Worm (Caenorhabditis elegans) whole organism, L4 larva: ENCODE results near the gene rpi-2.
A peak's percentile ranks its signal among the peaks of the same experiment; 100 is the strongest.

Source experiments
- F44E2.7 ChIP-seq: fragments of 200-800 bp; sonication (Bioruptor generic); IDR thresholded peaks from 2 replicates; pipeline ENCODE4 v2.1.2; 2022; ENCODE audit warnings: missing genetic modification characterization, missing compliant biosample characterization
- F49E8.2 ChIP-seq: sonication (generic microtip); optimal IDR thresholded peaks from 2 replicates; lab custom pipeline; 2016; ENCODE audit warnings: missing compliant biosample characterization, mild to moderate bottlenecking, missing genetic modification characterization, borderline replicate concordance
- T26A8.4 ChIP-seq: fragments of 200-800 bp; sonication (Bioruptor generic); IDR thresholded peaks from 2 replicates; pipeline ENCODE4 v1.3.6; 2022; ENCODE audit warnings: missing genetic modification characterization, missing compliant biosample characterization
- Y105C5A.15 ChIP-seq: fragments of 200-800 bp; sonication (Bioruptor generic); IDR thresholded peaks from 2 replicates; pipeline ENCODE4 v1.3.6; 2022; ENCODE audit warnings: missing genetic modification characterization, missing compliant biosample characterization
- Y48G9A.11 ChIP-seq: fragments of 200-800 bp; sonication (Bioruptor generic); IDR thresholded peaks from 2 replicates; pipeline ENCODE4 v1.3.6; 2022; ENCODE audit warnings: missing genetic modification reagents, missing genetic modification characterization, missing compliant biosample characterization
- ZK546.5 ChIP-seq, 2 experiments: sonication (generic microtip); optimal IDR thresholded peaks; 2 replicates each; lab custom pipeline; 2017; ENCODE audit warnings: missing biosample characterization in 2 of 2, missing genetic modification characterization in 2 of 2
- aha-1 ChIP-seq: fragments of 150-350 bp; peaks from one replicate; lab custom pipeline; 2014; ENCODE audit warnings: missing biosample characterization, missing genetic modification characterization
- aly-2 ChIP-seq: sonication (generic microtip); optimal IDR thresholded peaks from 2 replicates; lab custom pipeline; 2018; ENCODE audit warnings: missing biosample characterization, missing genetic modification characterization
- ama-1 ChIP-seq: fragments of 150-350 bp; optimal IDR thresholded peaks from 2 replicates; lab custom pipeline; 2014; ENCODE audit warnings: inconsistent platforms, mixed read lengths
- arid-1 ChIP-seq: fragments of 200-800 bp; sonication (Bioruptor generic); conservative IDR thresholded peaks from 2 replicates; pipeline ENCODE4 v1.3.6; 2022; ENCODE audit warnings: missing genetic modification reagents, missing genetic modification characterization, missing compliant biosample characterization
- attf-4 ChIP-seq: sonication (generic microtip); optimal IDR thresholded peaks from 3 replicates; lab custom pipeline; 2017; ENCODE audit warnings: missing biosample characterization, missing genetic modification characterization
- ceh-20 ChIP-seq: fragments of 200-800 bp; sonication (Bioruptor generic); IDR thresholded peaks from 2 replicates; pipeline ENCODE4 v1.3.6; 2022; ENCODE audit warnings: missing genetic modification reagents, missing genetic modification characterization, missing compliant biosample characterization
- ceh-28 ChIP-seq: fragments of 150-350 bp; optimal IDR thresholded peaks from 2 replicates; lab custom pipeline; 2014; ENCODE audit warnings: missing biosample characterization, missing genetic modification reagents, missing genetic modification characterization
- ceh-62 ChIP-seq: sonication (generic microtip); optimal IDR thresholded peaks from 2 replicates; lab custom pipeline; 2017; ENCODE audit warnings: missing biosample characterization, missing genetic modification characterization
- ceh-82 ChIP-seq: sonication (generic microtip); optimal IDR thresholded peaks from 2 replicates; lab custom pipeline; 2017; ENCODE audit warnings: missing biosample characterization, missing genetic modification characterization
- ces-1 ChIP-seq: fragments of 150-350 bp; sonication (generic microtip); optimal IDR thresholded peaks from 4 replicates; lab custom pipeline; 2014; ENCODE audit warnings: missing biosample characterization, missing genetic modification reagents, missing genetic modification characterization
- daf-19 ChIP-seq: fragments of 200-800 bp; sonication (Bioruptor generic); conservative IDR thresholded peaks from 2 replicates; pipeline ENCODE4 v1.3.6; 2022; ENCODE audit warnings: missing genetic modification characterization, missing compliant biosample characterization
- dmd-8 ChIP-seq: fragments of 200-800 bp; sonication (Bioruptor generic); IDR thresholded peaks from 2 replicates; pipeline ENCODE4 v1.3.6; 2022; ENCODE audit warnings: missing genetic modification characterization, missing compliant biosample characterization
- dmd-9 ChIP-seq: fragments of 200-800 bp; sonication (Bioruptor generic); IDR thresholded peaks from 2 replicates; pipeline ENCODE4 v1.3.6; 2022; ENCODE audit warnings: missing genetic modification reagents, missing genetic modification characterization, missing compliant biosample characterization
- duxl-1 ChIP-seq: sonication (generic microtip); optimal IDR thresholded peaks from 2 replicates; lab custom pipeline; 2016; ENCODE audit warnings: mild to moderate bottlenecking, missing genetic modification characterization, moderate library complexity, missing compliant biosample characterization; ENCODE audit not compliant: poor library complexity
- fkh-10 ChIP-seq: fragments of 150-350 bp; optimal IDR thresholded peaks from 2 replicates; lab custom pipeline; 2014; ENCODE audit warnings: missing biosample characterization, missing genetic modification reagents, missing genetic modification characterization
- hif-1 ChIP-seq, 2 experiments: sonication (generic microtip); optimal IDR thresholded peaks; 2 replicates each; lab custom pipeline; 2016 to 2017; ENCODE audit warnings: missing compliant biosample characterization in 2 of 2, missing genetic modification characterization in 2 of 2, missing genetic modification reagents in 2 of 2, missing genotype in 2 of 2, mild to moderate bottlenecking in 1 of 2
- jun-1 ChIP-seq: fragments of 150-350 bp; optimal IDR thresholded peaks from 2 replicates; lab custom pipeline; 2014; ENCODE audit warnings: missing biosample characterization, missing genetic modification reagents, missing genetic modification characterization
- lin-1 ChIP-seq: fragments of 200-800 bp; sonication (Bioruptor generic); IDR thresholded peaks from 2 replicates; pipeline ENCODE4 v1.3.6; 2022; ENCODE audit warnings: missing genetic modification reagents, missing genetic modification characterization, missing compliant biosample characterization
- lin-13 ChIP-seq: fragments of 150-350 bp; optimal IDR thresholded peaks from 2 replicates; lab custom pipeline; 2014; ENCODE audit warnings: missing biosample characterization, missing genetic modification reagents, missing genetic modification characterization
- lin-39 ChIP-seq: fragments of 150-350 bp; optimal IDR thresholded peaks from 2 replicates; lab custom pipeline; 2014; ENCODE audit warnings: missing biosample characterization, missing genetic modification reagents, missing genetic modification characterization
- lir-3 ChIP-seq: sonication (generic microtip); optimal IDR thresholded peaks from 2 replicates; lab custom pipeline; 2016; ENCODE audit warnings: mild to moderate bottlenecking, missing genetic modification characterization, missing compliant biosample characterization
- madf-9 ChIP-seq: fragments of 200-800 bp; sonication (Bioruptor generic); conservative IDR thresholded peaks from 2 replicates; pipeline ENCODE4 v1.3.6; 2022; ENCODE audit warnings: missing genetic modification reagents, missing genetic modification characterization, missing compliant biosample characterization
- mdl-1 ChIP-seq, 2 experiments: fragments of 150-350 bp in 1 of 2; sonication (generic microtip) in 1 of 2; optimal IDR thresholded peaks; 2 replicates each; lab custom pipeline; 2014 to 2017; ENCODE audit warnings: missing biosample characterization in 2 of 2, missing genetic modification characterization in 2 of 2
- mes-2 ChIP-seq: sonication (generic microtip); optimal IDR thresholded peaks from 2 replicates; lab custom pipeline; 2016; ENCODE audit warnings: missing genotype, mild to moderate bottlenecking, missing genetic modification characterization, missing compliant biosample characterization; ENCODE audit not compliant: poor library complexity, severe bottlenecking
- nhr-48 ChIP-seq: sonication (generic microtip); optimal IDR thresholded peaks from 2 replicates; lab custom pipeline; 2016; ENCODE audit warnings: mild to moderate bottlenecking, missing genetic modification characterization, missing compliant biosample characterization
- nhr-6 ChIP-seq: fragments of 150-350 bp; optimal IDR thresholded peaks from 2 replicates; lab custom pipeline; 2014; ENCODE audit warnings: missing biosample characterization, missing genetic modification characterization
- pha-4 ChIP-seq, 2 experiments: fragments of 150-350 bp in 1 of 2; fragments of 200-800 bp in 1 of 2; sonication (Bioruptor generic) in 1 of 2; IDR thresholded peaks in 1 of 2; optimal IDR thresholded peaks in 1 of 2; 2 replicates each; pipeline versions ENCODE4 v1.3.6 to Lab custom; 2014 to 2022; ENCODE audit warnings: missing genetic modification characterization in 2 of 2, missing genetic modification reagents in 2 of 2, missing biosample characterization in 1 of 2, missing compliant biosample characterization in 1 of 2
- saeg-2 ChIP-seq: fragments of 200-800 bp; sonication (Bioruptor generic); IDR thresholded peaks from 2 replicates; pipeline ENCODE4 v1.3.6; 2022; ENCODE audit warnings: missing genetic modification reagents, missing genetic modification characterization, missing compliant biosample characterization
- snpc-1.2 ChIP-seq: fragments of 200-800 bp; sonication (Bioruptor generic); IDR thresholded peaks from 2 replicates; pipeline ENCODE4 v1.3.6; 2022; ENCODE audit warnings: missing genetic modification reagents, missing genetic modification characterization, missing compliant biosample characterization
- snpc-4 ChIP-seq: fragments of 150-350 bp; optimal IDR thresholded peaks from 2 replicates; lab custom pipeline; 2014; ENCODE audit warnings: missing biosample characterization, missing genetic modification characterization
- tag-97 ChIP-seq: fragments of 200-800 bp; sonication (Bioruptor generic); IDR thresholded peaks from 2 replicates; pipeline ENCODE4 v1.3.6; 2022; ENCODE audit warnings: missing genetic modification characterization, missing compliant biosample characterization
- tra-1 ChIP-seq: fragments of 200-800 bp; sonication (Bioruptor generic); IDR thresholded peaks from 2 replicates; pipeline ENCODE4 v1.3.6; 2022; ENCODE audit warnings: missing genetic modification reagents, missing genetic modification characterization, missing compliant biosample characterization
- unc-130 ChIP-seq: sonication (generic microtip); optimal IDR thresholded peaks from 2 replicates; lab custom pipeline; 2016; ENCODE audit warnings: missing genetic modification reagents, missing genetic modification characterization, missing compliant biosample characterization
- unc-62 ChIP-seq, 3 experiments: fragments of 150-350 bp in 1 of 3; sonication (generic microtip); optimal IDR thresholded peaks in 2 of 3; peaks in 1 of 3; 1 replicate in 1 of 3; 2 replicates in 2 of 3; lab custom pipeline; 2014 to 2017; ENCODE audit warnings: missing biosample characterization in 3 of 3, missing genetic modification characterization in 3 of 3, missing genetic modification reagents in 3 of 3, missing genotype in 1 of 3
- zfp-3 ChIP-seq: fragments of 200-800 bp; sonication (Bioruptor generic); conservative IDR thresholded peaks from 2 replicates; pipeline ENCODE4 v1.3.6; 2022; ENCODE audit warnings: missing genetic modification reagents, missing genetic modification characterization, missing compliant biosample characterization

rpi-2 gene

DNA sequence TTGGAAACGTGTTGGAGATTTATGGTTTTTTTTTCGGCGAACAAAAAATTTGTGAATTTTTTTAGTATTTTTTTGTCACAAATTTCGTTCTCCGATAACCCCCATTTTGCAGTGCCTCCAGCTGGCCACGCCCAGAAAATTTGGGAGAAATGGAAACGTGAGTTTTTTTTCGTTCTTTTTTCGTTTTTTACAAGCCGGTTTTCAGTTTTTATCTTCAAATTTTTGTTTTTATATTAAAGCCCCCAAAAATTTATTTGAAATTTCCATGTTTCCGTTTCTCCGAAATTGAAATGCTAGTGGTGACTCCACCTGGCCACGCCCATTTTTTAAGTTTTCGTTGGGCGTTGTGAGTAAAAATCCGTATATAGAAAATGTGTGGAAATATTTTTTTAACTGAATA is 23.9 kb upstream of the rpi-2 start:
- TF ChIP-seq zfp-3 (no peak), Y48G9A.11 (0 out of 2 replicates have a peak, but pooled peaks have one; percentile 21), daf-19 (no peak), unc-130 (peak; percentile 59), dmd-9 (GFP tag; lab: Robert Waterston, UW) (0 out of 2 replicates have a peak, but pooled peaks have one; percentile 15), hif-1 (tag; optimal IDR thresholded peaks at IDR 0.05; lab: Kevin White, UChicago) (peak in 1 of 2 experiments; percentile 35)

DNA sequence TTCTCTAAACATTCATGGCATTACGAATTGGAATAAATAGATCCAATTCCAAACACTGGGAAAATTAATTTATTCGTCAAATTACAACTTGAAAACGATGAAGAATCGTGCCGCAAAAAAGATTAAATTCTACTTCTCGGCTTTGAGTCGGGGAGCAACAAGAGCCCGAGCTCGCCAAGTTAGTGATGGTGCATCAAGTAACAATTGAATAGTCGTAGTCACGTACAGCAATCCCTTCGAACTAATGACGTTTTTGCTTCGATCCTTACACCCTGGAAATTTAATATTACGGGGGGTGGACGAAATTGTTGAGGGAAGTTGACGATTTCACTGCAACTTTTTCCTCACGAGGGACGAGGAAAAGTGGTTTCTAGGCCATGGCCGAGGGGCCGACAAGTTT is 19.4 kb upstream of the rpi-2 start:
- TF ChIP-seq mdl-1 (tag; optimal IDR thresholded peaks at IDR 0.05; lab: Kevin White, UChicago), result no peak
- TF ChIP-seq fkh-10 (GFP tag; lab: Kevin White, UChicago), result peak; percentile 36

DNA sequence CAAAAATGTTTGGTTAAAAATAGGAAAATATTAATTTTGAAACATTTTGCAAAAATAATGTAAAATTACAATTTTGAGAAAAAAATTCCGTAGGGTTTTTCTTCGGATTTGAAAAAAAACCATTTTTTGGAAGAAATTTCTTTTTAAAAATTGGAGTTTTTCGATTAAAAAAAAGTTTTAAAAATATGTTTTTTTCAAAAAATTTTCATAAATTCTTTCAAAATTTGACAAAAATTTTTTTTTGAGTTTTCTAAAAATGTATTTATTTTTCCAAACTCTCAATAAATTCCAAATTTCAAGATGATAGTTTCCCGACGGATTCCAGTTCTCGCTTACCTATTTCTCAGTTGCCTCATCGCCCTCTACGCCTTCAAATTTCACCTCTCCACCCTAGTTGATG is 11.5 kb upstream of the rpi-2 start, which contains the start of gene bus-2:
TSS of gene bus-2 (plus strand) at position 301 of the 400 bp plus-strand sequence.
- TF ChIP-seq nhr-6 (no peak), tag-97 (no peak), ceh-28 (tag; lab: Kevin White, UChicago) (no peak), snpc-4 (tag; lab: Kevin White, UChicago) (no peak), jun-1 (tag; lab: Kevin White, UChicago) (no peak), lin-1 (GFP tag; lab: Robert Waterston, UW) (no peak), ceh-82 (tag; lab: Kevin White, UChicago) (no peak)

DNA sequence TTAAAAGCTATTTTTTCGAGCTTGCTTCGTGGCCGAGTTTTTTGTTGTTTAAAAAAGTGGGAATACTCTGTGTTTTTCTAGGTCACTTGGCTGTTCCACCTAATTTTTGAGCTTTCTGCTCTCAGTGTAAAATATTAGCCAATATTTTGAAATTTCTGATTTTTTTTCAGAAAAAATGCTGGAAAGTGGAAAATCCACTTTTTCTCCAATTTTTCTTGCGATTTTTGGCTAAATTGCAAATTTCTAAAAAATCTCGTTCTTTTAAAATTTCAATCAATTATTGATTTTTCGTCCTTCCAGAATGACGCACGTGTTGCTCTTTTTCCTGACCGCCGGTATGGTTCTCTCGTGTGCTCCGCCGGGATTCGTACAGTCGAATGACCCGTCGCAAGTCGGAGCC is 4.1 kb upstream of the rpi-2 start, which contains the start of gene K08D12.4:
TSS of gene K08D12.4 (plus strand) at position 301 of the 400 bp plus-strand sequence.
- TF ChIP-seq jun-1 (tag; lab: Kevin White, UChicago) (no peak), Y105C5A.15 (GFP tag; lab: Robert Waterston, UW) (no peak), mdl-1 (tag; optimal IDR thresholded peaks at IDR 0.05; lab: Kevin White, UChicago) (no peak), ceh-62 (tag; lab: Kevin White, UChicago) (no peak), F44E2.7 (GFP tag; lab: Robert Waterston, UW) (no peak), ceh-20 (GFP tag; lab: Robert Waterston, UW) (no peak), tra-1 (GFP tag; lab: Robert Waterston, UW) (no peak), saeg-2 (GFP tag; lab: Robert Waterston, UW) (no peak), lin-39 (no peak), aly-2 (tag; lab: Kevin White, UChicago) (no peak), Y48G9A.11 (no peak), ces-1 (GFP tag; lab: Kevin White, UChicago) (no peak), attf-4 (no peak), lir-3 (tag; lab: Kevin White, UChicago) (no peak)

DNA sequence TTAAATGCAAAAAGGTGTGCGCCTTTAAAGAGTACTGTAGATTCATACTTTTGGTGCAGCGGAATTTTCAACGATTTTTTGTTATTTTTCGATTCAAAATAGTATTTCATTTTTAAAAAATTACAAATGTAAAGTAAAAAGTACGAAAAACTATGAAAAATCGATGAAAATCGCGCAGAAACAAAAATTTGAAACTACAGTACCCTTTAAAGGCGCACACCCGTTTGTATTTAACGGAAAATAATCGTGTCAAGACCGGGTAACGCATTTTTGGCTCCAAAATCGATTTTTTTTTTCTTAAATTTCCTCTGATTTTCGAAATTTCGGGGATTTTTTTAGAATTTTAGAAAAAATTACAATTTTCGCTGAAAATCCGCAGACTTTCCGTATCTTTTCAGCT is 3.1 kb upstream of the rpi-2 start:
- peak; percentile 49 for TF ChIP-seq aha-1 (tag; lab: Kevin White, UChicago)
- TF ChIP-seq daf-19, result no peak
- TF ChIP-seq, all 104 proteins: peak for 1

DNA sequence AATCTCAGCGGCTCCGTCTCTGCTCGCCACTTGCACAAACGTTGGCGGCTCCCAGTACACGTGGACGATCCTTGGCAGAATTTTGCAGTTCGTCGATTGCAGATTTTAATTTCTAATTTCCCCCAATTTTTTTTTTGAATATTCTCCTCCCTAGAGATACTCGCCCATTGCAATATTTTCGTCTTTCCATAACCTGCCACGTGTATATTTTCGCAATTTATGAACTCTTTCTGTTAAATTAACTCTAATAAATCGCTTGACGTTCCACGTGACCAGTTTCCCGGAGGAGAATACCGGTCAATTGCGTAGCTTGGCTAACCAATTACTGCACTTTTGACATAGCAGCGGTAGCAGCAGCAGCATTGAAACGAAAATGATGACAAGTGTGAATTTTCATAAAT is 2.6 kb upstream of the rpi-2 start:
- TF ChIP-seq ama-1 (lab: Kevin White, UChicago) (peak; percentile 67), dmd-8 (GFP tag; lab: Robert Waterston, UW) (0 out of 2 replicates have a peak, but pooled peaks have one; percentile 53), duxl-1 (peak; percentile 20), pha-4 (GFP tag; IDR thresholded peaks at IDR 0.05; lab: Robert Waterston, UW) (peak; percentile 65; the same call in 1 of the 2 replicates), pha-4 (tag; optimal IDR thresholded peaks at IDR 0.05; lab: Kevin White, UChicago) (no peak), ZK546.5 (tag; optimal IDR thresholded peaks at IDR 0.05; lab: Kevin White, UChicago) (peak in 1 of 2 experiments; percentile 46), madf-9 (GFP tag; lab: Robert Waterston, UW) (no peak), aly-2 (tag; lab: Kevin White, UChicago) (no peak), aha-1 (tag; lab: Kevin White, UChicago) (no peak), F49E8.2 (tag; lab: Kevin White, UChicago) (peak; percentile 52), mes-2 (peak; percentile 20), unc-62 (GFP tag; optimal IDR thresholded peaks at IDR 0.05 in 1 of 2; lab: Kevin White, UChicago) (peak in 1 of 2 experiments; percentile 68), unc-62 (tag; optimal IDR thresholded peaks at IDR 0.05; lab: Kevin White, UChicago) (no peak), Y48G9A.11 (0 out of 2 replicates have a peak, but pooled peaks have one; percentile 37), arid-1 (GFP tag; lab: Robert Waterston, UW) (0 out of 2 replicates have a peak, but pooled peaks have one; percentile 5), T26A8.4 (GFP tag; lab: Robert Waterston, UW) (peak; percentile 46), lin-13 (peak; percentile 35), nhr-48 (tag; lab: Kevin White, UChicago) (peak; percentile 5), ceh-82 (tag; lab: Kevin White, UChicago) (no peak), snpc-1.2 (GFP tag; lab: Robert Waterston, UW) (peak; percentile 56; the same call in 1 of the 2 replicates)
